Fruit fly (Drosophila melanogaster) whole organism, embryonic: ENCODE results near the gene CG31957.
A peak's percentile ranks its signal among the peaks of the same experiment; 100 is the strongest.

Source experiments
- BEAF-32 ChIP-seq: fragments of 200-800 bp; sonication (Bioruptor generic); optimal IDR thresholded peaks from 3 replicates; lab custom pipeline; 2017; ENCODE audit warnings: missing biosample characterization, missing genetic modification characterization, mild to moderate bottlenecking, moderate library complexity, missing genetic modification reagents
- CG10543 ChIP-seq: fragments of 200-800 bp; sonication (Bioruptor generic); optimal IDR thresholded peaks from 3 replicates; lab custom pipeline; 2017; ENCODE audit warnings: missing biosample characterization, mild to moderate bottlenecking, missing genetic modification characterization, moderate library complexity
- CG10959 ChIP-seq: fragments of 200-800 bp; sonication (Bioruptor generic); IDR thresholded peaks from 2 replicates; pipeline ENCODE4 v1.3.6; 2022; ENCODE audit warnings: missing biosample characterization, missing genetic modification characterization
- CG10979 ChIP-seq: fragments of 200-800 bp; sonication (Bioruptor generic); optimal IDR thresholded peaks from 2 replicates; lab custom pipeline; 2018; ENCODE audit warnings: missing biosample characterization, mild to moderate bottlenecking, missing genetic modification characterization, moderate library complexity
- CG11398 ChIP-seq: fragments of 200-800 bp; sonication (Bioruptor generic); optimal IDR thresholded peaks from 2 replicates; lab custom pipeline; 2016; ENCODE audit warnings: missing biosample characterization, missing genetic modification characterization
- CG11560 ChIP-seq: fragments of 200-800 bp; sonication (Bioruptor generic); IDR thresholded peaks from 3 replicates; pipeline ENCODE4 v1.3.6; 2022; ENCODE audit warnings: missing biosample characterization, missing genetic modification characterization
- CG12071 ChIP-seq: fragments of 200-800 bp; sonication (Bioruptor generic); optimal IDR thresholded peaks from 3 replicates; lab custom pipeline; 2018; ENCODE audit warnings: missing biosample characterization, mild to moderate bottlenecking, missing genetic modification characterization
- CG1233 ChIP-seq: fragments of 200-800 bp; sonication (Bioruptor generic); optimal IDR thresholded peaks from 4 replicates; lab custom pipeline; 2018; ENCODE audit warnings: missing biosample characterization, mild to moderate bottlenecking, missing genetic modification characterization
- CG12744 ChIP-seq: fragments of 200-800 bp; sonication (Bioruptor generic); optimal IDR thresholded peaks from 2 replicates; lab custom pipeline; 2016; ENCODE audit warnings: missing biosample characterization, missing genetic modification characterization
- CG15514 ChIP-seq: fragments of 200-800 bp; sonication (Bioruptor generic); optimal IDR thresholded peaks from 3 replicates; lab custom pipeline; 2017; ENCODE audit warnings: missing biosample characterization, missing genetic modification characterization, mild to moderate bottlenecking, moderate library complexity, missing genetic modification reagents
- CG1602 ChIP-seq: fragments of 200-800 bp; sonication (Bioruptor generic); optimal IDR thresholded peaks from 3 replicates; lab custom pipeline; 2016; ENCODE audit warnings: missing biosample characterization, missing genetic modification characterization
- CG2202 ChIP-seq: fragments of 200-800 bp; sonication (Bioruptor generic); optimal IDR thresholded peaks from 2 replicates; lab custom pipeline; 2018; ENCODE audit warnings: missing biosample characterization, mild to moderate bottlenecking, missing genetic modification characterization
- CG2678 ChIP-seq: fragments of 200-800 bp; sonication (Bioruptor generic); optimal IDR thresholded peaks from 3 replicates; lab custom pipeline; 2019; ENCODE audit warnings: missing biosample characterization, mild to moderate bottlenecking, missing genetic modification characterization, moderate library complexity
- CG4617 ChIP-seq: fragments of 200-800 bp; sonication (Bioruptor generic); optimal IDR thresholded peaks from 3 replicates; lab custom pipeline; 2016; ENCODE audit warnings: missing biosample characterization, missing genetic modification characterization, borderline replicate concordance
- CG4707 ChIP-seq: fragments of 200-800 bp; sonication (Bioruptor generic); optimal IDR thresholded peaks from 2 replicates; lab custom pipeline; 2018; ENCODE audit warnings: missing biosample characterization, mild to moderate bottlenecking, missing genetic modification characterization, moderate library complexity
- CG4854 ChIP-seq: fragments of 200-800 bp; sonication (Bioruptor generic); optimal IDR thresholded peaks from 2 replicates; lab custom pipeline; 2016; ENCODE audit warnings: missing biosample characterization, missing genetic modification characterization, inconsistent platforms
- CG5953 ChIP-seq: fragments of 200-800 bp; sonication (Bioruptor generic); IDR thresholded peaks from 2 replicates; pipeline ENCODE4 v1.3.6; 2022; ENCODE audit warnings: missing biosample characterization, missing genetic modification characterization
- CG6272 ChIP-seq: fragments of 200-800 bp; sonication (Bioruptor generic); IDR thresholded peaks from 2 replicates; pipeline ENCODE4 v1.3.6; 2022; ENCODE audit warnings: missing biosample characterization, missing genetic modification characterization
- CG6689 ChIP-seq: fragments of 200-800 bp; sonication (Bioruptor generic); IDR thresholded peaks from 2 replicates; pipeline ENCODE4 v1.3.6; 2022; ENCODE audit warnings: missing biosample characterization, missing genetic modification characterization
- CG7372 ChIP-seq: fragments of 200-800 bp; sonication (Bioruptor generic); IDR thresholded peaks from 2 replicates; pipeline ENCODE4 v1.3.6; 2022; ENCODE audit warnings: missing biosample characterization, missing genetic modification characterization
- CG7928 ChIP-seq: fragments of 200-800 bp; sonication (Bioruptor generic); optimal IDR thresholded peaks from 2 replicates; lab custom pipeline; 2017; ENCODE audit warnings: missing biosample characterization, mild to moderate bottlenecking, missing genetic modification characterization
- CG9727 ChIP-seq: fragments of 200-800 bp; sonication (Bioruptor generic); optimal IDR thresholded peaks from 3 replicates; lab custom pipeline; 2017; ENCODE audit warnings: missing biosample characterization, mild to moderate bottlenecking, missing genetic modification characterization
- CoRest ChIP-seq: fragments of 200-800 bp; sonication (Bioruptor generic); optimal IDR thresholded peaks from 3 replicates; lab custom pipeline; 2018; ENCODE audit warnings: missing biosample characterization, mild to moderate bottlenecking, missing genetic modification characterization, moderate library complexity
- Dip3 ChIP-seq: fragments of 200-800 bp; sonication (Bioruptor generic); optimal IDR thresholded peaks from 3 replicates; lab custom pipeline; 2016; ENCODE audit warnings: missing biosample characterization, missing genetic modification characterization
- Lpt ChIP-seq: fragments of >200 bp; optimal IDR thresholded peaks from 2 replicates; lab custom pipeline; 2018; ENCODE audit warnings: missing biosample characterization, missing genetic modification characterization
- MBD-R2 ChIP-seq: fragments of 200-800 bp; sonication (Bioruptor generic); IDR thresholded peaks from 2 replicates; pipeline ENCODE4 v1.3.6; 2022; ENCODE audit warnings: missing biosample characterization, missing genetic modification characterization
- Mes4 ChIP-seq: fragments of 200-800 bp; sonication (Bioruptor generic); optimal IDR thresholded peaks from 2 replicates; lab custom pipeline; 2016; ENCODE audit warnings: missing biosample characterization, missing genetic modification characterization
- Mrtf ChIP-seq: fragments of 200-800 bp; sonication (Bioruptor generic); IDR thresholded peaks from 3 replicates; pipeline ENCODE4 v1.3.6; 2022; ENCODE audit warnings: missing biosample characterization, missing genetic modification characterization
- Ravus ChIP-seq: fragments of 200-800 bp; sonication (Bioruptor generic); IDR thresholded peaks from 2 replicates; pipeline ENCODE4 v1.3.6; 2022; ENCODE audit warnings: missing biosample characterization, missing genetic modification characterization
- Rx ChIP-seq: fragments of 200-800 bp; sonication (Bioruptor generic); IDR thresholded peaks from 2 replicates; pipeline ENCODE4 v1.3.6; 2022; ENCODE audit warnings: missing biosample characterization, missing genetic modification characterization
- Sox102F ChIP-seq: fragments of 200-800 bp; sonication (Bioruptor generic); optimal IDR thresholded peaks from 2 replicates; lab custom pipeline; 2018; ENCODE audit warnings: missing biosample characterization, mild to moderate bottlenecking, missing genetic modification characterization, moderate library complexity
- Vsx1 ChIP-seq: fragments of 200-800 bp; sonication (Bioruptor generic); optimal IDR thresholded peaks from 2 replicates; lab custom pipeline; 2017; ENCODE audit warnings: missing biosample characterization, mild to moderate bottlenecking, missing genetic modification characterization, missing genetic modification reagents
- al ChIP-seq: fragments of 200-800 bp; sonication (Bioruptor generic); IDR thresholded peaks from 2 replicates; pipeline ENCODE4 v1.3.6; 2022; ENCODE audit warnings: missing biosample characterization, missing genetic modification characterization
- ara ChIP-seq: fragments of 200-800 bp; sonication (Bioruptor generic); IDR thresholded peaks from 2 replicates; pipeline ENCODE4 v1.3.6; 2022; ENCODE audit warnings: missing biosample characterization, missing genetic modification characterization
- ase ChIP-seq: fragments of 200-800 bp; sonication (Bioruptor generic); IDR thresholded peaks from 3 replicates; pipeline ENCODE4 v1.3.6; 2022; ENCODE audit warnings: missing biosample characterization, missing genetic modification characterization
- bsh ChIP-seq, 2 experiments: fragments of 200-800 bp; sonication (Bioruptor generic); optimal IDR thresholded peaks; 2 replicates each; lab custom pipeline; 2017 to 2018; ENCODE audit warnings: mild to moderate bottlenecking in 2 of 2, missing biosample characterization in 2 of 2, missing genetic modification characterization in 2 of 2, moderate library complexity in 1 of 2
- cas ChIP-seq: fragments of 200-800 bp; sonication (Bioruptor generic); IDR thresholded peaks from 2 replicates; pipeline ENCODE4 v1.3.6; 2022; ENCODE audit warnings: missing biosample characterization, missing genetic modification characterization
- hth ChIP-seq: fragments of >200 bp; optimal IDR thresholded peaks from 2 replicates; lab custom pipeline; 2017; ENCODE audit warnings: inconsistent platforms
- ken ChIP-seq: fragments of 200-800 bp; sonication (Bioruptor generic); IDR thresholded peaks from 3 replicates; pipeline ENCODE4 v1.3.6; 2022; ENCODE audit warnings: missing biosample characterization, missing genetic modification characterization
- knrl ChIP-seq: fragments of 200-800 bp; sonication (Bioruptor generic); IDR thresholded peaks from 3 replicates; pipeline ENCODE4 v1.3.6; 2022; ENCODE audit warnings: missing biosample characterization, missing genetic modification characterization; ENCODE audit not compliant: partially characterized antibody
- lab ChIP-seq: fragments of 200-800 bp; sonication (Bioruptor generic); optimal IDR thresholded peaks from 3 replicates; lab custom pipeline; 2017; ENCODE audit warnings: missing biosample characterization, missing genetic modification characterization, mild to moderate bottlenecking, moderate library complexity, missing genetic modification reagents
- lmd ChIP-seq: fragments of 200-800 bp; sonication (Bioruptor generic); IDR thresholded peaks from 2 replicates; pipeline ENCODE4 v1.3.6; 2022; ENCODE audit warnings: missing biosample characterization, missing genetic modification characterization
- luna ChIP-seq: fragments of 200-800 bp; sonication (Bioruptor generic); optimal IDR thresholded peaks from 2 replicates; lab custom pipeline; 2016; ENCODE audit warnings: missing biosample characterization, missing genetic modification characterization
- mirr ChIP-seq: fragments of 200-800 bp; sonication (Bioruptor generic); optimal IDR thresholded peaks from 3 replicates; lab custom pipeline; 2018; ENCODE audit warnings: missing biosample characterization, mild to moderate bottlenecking, missing genetic modification characterization
- oc ChIP-seq: fragments of 200-800 bp; sonication (Bioruptor generic); optimal IDR thresholded peaks from 2 replicates; lab custom pipeline; 2018; ENCODE audit warnings: missing biosample characterization, mild to moderate bottlenecking, missing genetic modification characterization, moderate library complexity
- pan ChIP-seq, 4 experiments: fragments of >200 bp in 3 of 4; fragments of 200-800 bp in 1 of 4; sonication (Bioruptor generic) in 1 of 4; optimal IDR thresholded peaks in 3 of 4; IDR thresholded peaks in 1 of 4; 2 replicates each; pipeline versions ENCODE4 v1.3.6 to Lab custom; 2017 to 2022; ENCODE audit warnings: missing biosample characterization in 2 of 4, missing genetic modification characterization in 2 of 4, mixed read lengths in 1 of 4
- phol ChIP-seq: fragments of 200-800 bp; sonication (Bioruptor generic); optimal IDR thresholded peaks from 3 replicates; lab custom pipeline; 2018; ENCODE audit warnings: missing biosample characterization, mild to moderate bottlenecking, missing genetic modification characterization, moderate library complexity
- salm ChIP-seq: fragments of 200-800 bp; sonication (Bioruptor generic); optimal IDR thresholded peaks from 2 replicates; lab custom pipeline; 2018; ENCODE audit warnings: missing biosample characterization, mild to moderate bottlenecking, missing genetic modification characterization
- vvl ChIP-seq: fragments of 200-800 bp; sonication (Bioruptor generic); IDR thresholded peaks from 2 replicates; pipeline ENCODE4 v1.3.6; 2022; ENCODE audit warnings: missing biosample characterization, missing genetic modification characterization
- wdn ChIP-seq: fragments of 200-800 bp; sonication (Bioruptor generic); IDR thresholded peaks from 2 replicates; pipeline ENCODE4 v1.3.6; 2022; ENCODE audit warnings: missing biosample characterization, missing genetic modification characterization
- yki ChIP-seq: fragments of >200 bp; optimal IDR thresholded peaks from 3 replicates; lab custom pipeline; 2018

Gene CG31957

dm6 chr2L:3872283-3872682 lies at the start of gene CG31957 (continued):
- TF ChIP-seq mirr (GFP tag; lab: Kevin White, UChicago) (no peak), CG12071 (no peak), al (GFP tag; lab: Robert Waterston, UW) (no peak), CG4854 (peak; percentile 27), Vsx1 (no peak), BEAF-32 (GFP tag; lab: Kevin White, UChicago) (peak; percentile 96), oc (tag; lab: Kevin White, UChicago) (no peak), CoRest (peak; percentile 28), CG7928 (no peak), ase (no peak), CG2202 (tag; lab: Kevin White, UChicago) (no peak), Dip3 (GFP tag; lab: Kevin White, UChicago) (peak; percentile 48), pan (optimal IDR thresholded peaks at IDR 0.05; lab: Kevin White, UChicago) (no peak), pan (GFP tag; optimal IDR thresholded peaks at IDR 0.05 in 1 of 2, IDR thresholded peaks at IDR 0.05 in 1 of 2) (peak in 1 of 2 experiments; percentile 53), luna (GFP tag; lab: Kevin White, UChicago) (peak; percentile 63), phol (tag; lab: Kevin White, UChicago) (peak; percentile 43), knrl (GFP tag; lab: Robert Waterston, UW) (peak; percentile 89), CG7372 (no peak), Rx (GFP tag; lab: Robert Waterston, UW) (no peak), CG6689 (GFP tag; lab: Robert Waterston, UW) (no peak), CG5953 (GFP tag; lab: Robert Waterston, UW) (no peak), cas (GFP tag; lab: Robert Waterston, UW) (0 out of 2 replicates have a peak, but pooled peaks have one; percentile 10), Mes4 (no peak), CG9727 (GFP tag; lab: Kevin White, UChicago) (peak; percentile 14), lab (GFP tag; lab: Kevin White, UChicago) (no peak), vvl (GFP tag; lab: Robert Waterston, UW) (peak; percentile 49), yki (lab: Kevin White, UChicago) (no peak), CG10979 (tag; lab: Kevin White, UChicago) (no peak), Sox102F (GFP tag; lab: Kevin White, UChicago) (no peak), CG11398 (GFP tag; lab: Kevin White, UChicago) (no peak), lmd (GFP tag; lab: Robert Waterston, UW) (peak; percentile 49; the same call in 1 of the 2 replicates), CG4617 (GFP tag; lab: Kevin White, UChicago) (peak; percentile 59), CG6272 (GFP tag; lab: Robert Waterston, UW) (peak; percentile 64), ara (GFP tag; lab: Robert Waterston, UW) (no peak), MBD-R2 (GFP tag; lab: Robert Waterston, UW) (no peak; the same call in none of the 2 replicates), CG15514 (GFP tag; lab: Kevin White, UChicago) (peak; percentile 49), CG4707 (GFP tag; lab: Kevin White, UChicago) (no peak), CG12744 (GFP tag; lab: Kevin White, UChicago) (no peak), Mrtf (GFP tag; lab: Robert Waterston, UW) (no peak), CG10543 (GFP tag; lab: Kevin White, UChicago) (peak; percentile 35), salm (no peak), ken (GFP tag; lab: Robert Waterston, UW) (peak; percentile 80; the same call in 2 of the 3 replicates), CG11560 (no peak), wdn (GFP tag; lab: Robert Waterston, UW) (peak; percentile 51), Ravus (no peak), Lpt (GFP tag; lab: Kevin White, UChicago) (no peak), CG2678 (tag; lab: Kevin White, UChicago) (no peak), CG10959 (peak; percentile 28; the same call in 1 of the 2 replicates), hth (lab: Kevin White, UChicago) (no peak), CG1602 (GFP tag; lab: Kevin White, UChicago) (peak; percentile 53), bsh (GFP tag; optimal IDR thresholded peaks at IDR 0.05; lab: Kevin White, UChicago) (peak in 1 of 2 experiments; percentile 21), CG1233 (no peak)
